Worm (Caenorhabditis elegans): ENCODE measurements around the gene M110.9.
A peak's percentile ranks its signal among the peaks of the same experiment; 100 is the strongest.

DNA sequence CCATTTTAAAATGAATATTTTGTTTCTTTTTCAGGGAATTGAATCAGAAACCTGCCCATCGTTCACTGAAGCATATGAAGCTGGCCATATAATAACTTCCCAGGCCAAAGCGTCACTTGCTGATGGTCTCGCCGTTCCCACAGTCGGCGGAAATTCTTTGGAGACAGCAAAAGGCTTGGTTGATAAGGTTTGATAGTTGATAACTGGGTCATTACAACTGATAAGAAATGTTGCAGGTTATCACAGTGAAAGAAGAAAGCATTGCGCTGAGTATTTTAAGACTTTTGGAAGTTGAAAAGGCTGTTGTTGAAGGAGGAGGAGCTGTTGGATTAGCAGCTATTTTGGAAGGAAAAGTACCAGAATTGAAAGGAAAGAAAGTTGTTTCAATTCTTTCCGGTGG, 35.5 kb downstream of the M110.9 start:
- no peak for TF ChIP-seq nhr-77 (tag; optimal IDR thresholded peaks at IDR 0.05)
- TF ChIP-seq elt-2 (tag; optimal IDR thresholded peaks at IDR 0.05): peak; percentile 73
- TF ChIP-seq pag-3 (tag; optimal IDR thresholded peaks at IDR 0.05; ENCODE audit: borderline replicate concordance, insufficient read depth): no peak
- TF ChIP-seq sox-4 (tag; optimal IDR thresholded peaks at IDR 0.05): no peak
- no peak for TF ChIP-seq alr-1 (tag; optimal IDR thresholded peaks at IDR 0.05; ENCODE audit: borderline replicate concordance)
- no peak for TF ChIP-seq unc-130 (tag; optimal IDR thresholded peaks at IDR 0.05)
- TF ChIP-seq tbx-2 (tag; optimal IDR thresholded peaks at IDR 0.05): no peak
- TF ChIP-seq fos-1 (tag; optimal IDR thresholded peaks at IDR 0.05): no peak
- no peak for TF ChIP-seq lin-39 (tag; optimal IDR thresholded peaks at IDR 0.05)
- no peak for TF ChIP-seq nhr-11 (tag; optimal IDR thresholded peaks at IDR 0.05)

Measured in whole organism, L1 larva.